Fruit fly (Drosophila melanogaster) whole organism: ENCODE results near the gene CG5326.

Experiments
- CG8478 ChIP-seq: fragments of >200 bp; optimal IDR thresholded peaks from 2 replicates; lab custom pipeline; 2018; ENCODE audit warnings: inconsistent platforms
- Dll ChIP-seq: fragments of >200 bp; optimal IDR thresholded peaks from 2 replicates; lab custom pipeline; 2017
- psq ChIP-seq: fragments of >200 bp; optimal IDR thresholded peaks from 2 replicates; lab custom pipeline; 2017

- TF ChIP-seq psq (lab: Kevin White, UChicago) (no peak), Dll (lab: Kevin White, UChicago) (no peak), CG8478 (lab: Kevin White, UChicago) (no peak)
These were observed 47.0 kb downstream of the CG5326 start, which contains the start of gene tHMG2 for dm6 chr3R:22492767-22493166.
